Worm (Caenorhabditis elegans) whole organism, L4 larva: Measurements from ENCODE around the gene sra-1.

Source experiments
- ama-1 ChIP-seq: fragments of 150-350 bp; optimal IDR thresholded peaks from 2 replicates; lab custom pipeline; 2014; ENCODE audit warnings: inconsistent platforms, mixed read lengths
- hlh-30 ChIP-seq: sonication (generic microtip); optimal IDR thresholded peaks from 2 replicates; lab custom pipeline; 2017; ENCODE audit warnings: antibody characterized with exemption, mild to moderate bottlenecking, missing genetic modification characterization, missing compliant biosample characterization; ENCODE audit not compliant: insufficient read depth

DNA sequence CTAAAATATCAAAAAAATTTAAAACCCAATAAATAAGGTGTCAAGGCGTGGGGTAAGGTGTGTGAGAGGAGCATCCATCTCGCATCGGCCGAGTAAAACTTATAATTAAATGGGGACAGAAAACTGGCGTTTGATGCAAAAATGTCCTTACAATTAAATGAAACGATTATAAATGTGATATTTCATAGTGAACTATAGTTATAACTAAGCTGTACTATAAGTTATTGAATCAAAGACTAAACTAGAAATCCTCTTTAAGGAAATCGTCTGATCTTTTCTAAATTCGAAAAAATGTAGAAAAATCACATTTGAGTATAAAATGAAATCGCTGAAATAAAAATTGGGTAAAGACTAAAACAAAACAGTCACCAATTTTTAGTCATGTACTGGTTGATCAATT is 29.2 kb upstream of the sra-1 start, which contains the start of gene sra-6:
- TF ChIP-seq hlh-30 (no peak), ama-1 (lab: Kevin White, UChicago) (no peak)
